Worm (Caenorhabditis elegans): ENCODE results near the gene thk-1.

thk-1 gene

ce11 chrIV:10281482-10281881 lies at the start of gene thk-1:
TSS of gene thk-1 (minus strand) at chrIV:10281582.
- TF ChIP-seq pqm-1 (tag; optimal IDR thresholded peaks at IDR 0.05): peak; percentile 15
- TF ChIP-seq nhr-67 (tag; optimal IDR thresholded peaks at IDR 0.05): no peak
- TF ChIP-seq nhr-23 (tag; optimal IDR thresholded peaks at IDR 0.05): no peak
- no peak for TF ChIP-seq daf-12 (tag; optimal IDR thresholded peaks at IDR 0.05)
- TF ChIP-seq lsy-12 (tag; optimal IDR thresholded peaks at IDR 0.05): no peak
- no peak for TF ChIP-seq mdl-1 (tag; optimal IDR thresholded peaks at IDR 0.05)
- no peak for TF ChIP-seq ceh-82 (tag; optimal IDR thresholded peaks at IDR 0.05)
- no peak for TF ChIP-seq zag-1 (tag; optimal IDR thresholded peaks at IDR 0.05)
- no peak for TF ChIP-seq ceh-9 (tag; optimal IDR thresholded peaks at IDR 0.05)
- no peak for TF ChIP-seq R02D3.7 (tag; optimal IDR thresholded peaks at IDR 0.05)
- no peak for TF ChIP-seq nhr-25 (tag; optimal IDR thresholded peaks at IDR 0.05)
- TF ChIP-seq fkh-10 (GFP tag; optimal IDR thresholded peaks at IDR 0.05): no peak
- TF ChIP-seq unc-62 (GFP tag; optimal IDR thresholded peaks at IDR 0.05): no peak
- TF ChIP-seq ceh-28 (tag; optimal IDR thresholded peaks at IDR 0.05): no peak
- peak; percentile 42 for TF ChIP-seq elt-2 (tag; optimal IDR thresholded peaks at IDR 0.05)
- no peak for TF ChIP-seq sea-2 (GFP tag; optimal IDR thresholded peaks at IDR 0.05)
- no peak for TF ChIP-seq nhr-76 (tag; optimal IDR thresholded peaks at IDR 0.05)

ce11 chrIV:10330962-10331361 lies 49.6 kb upstream of the thk-1 start:
- TF ChIP-seq nhr-23 (tag; optimal IDR thresholded peaks at IDR 0.05) (no peak), pqm-1 (tag; optimal IDR thresholded peaks at IDR 0.05) (peak; percentile 6), nhr-12 (tag; optimal IDR thresholded peaks at IDR 0.05) (no peak), nhr-77 (tag; optimal IDR thresholded peaks at IDR 0.05) (no peak), ztf-11 (tag; optimal IDR thresholded peaks at IDR 0.05) (no peak), skn-1 (tag; optimal IDR thresholded peaks at IDR 0.05) (no peak), hmg-11 (tag; optimal IDR thresholded peaks at IDR 0.05) (peak; percentile 38), ceh-82 (tag; optimal IDR thresholded peaks at IDR 0.05) (no peak), mml-1 (tag; optimal IDR thresholded peaks at IDR 0.05) (no peak), tbx-2 (tag; optimal IDR thresholded peaks at IDR 0.05) (no peak), fos-1 (tag; optimal IDR thresholded peaks at IDR 0.05) (no peak), ceh-16 (tag; optimal IDR thresholded peaks at IDR 0.05) (no peak), nhr-28 (tag; optimal IDR thresholded peaks at IDR 0.05) (no peak), ZK546.5 (tag; optimal IDR thresholded peaks at IDR 0.05) (no peak), ceh-28 (tag; optimal IDR thresholded peaks at IDR 0.05) (no peak), lin-39 (tag; optimal IDR thresholded peaks at IDR 0.05) (no peak), fkh-10 (GFP tag; optimal IDR thresholded peaks at IDR 0.05) (no peak), lin-15B (tag; optimal IDR thresholded peaks at IDR 0.05) (no peak), ztf-4 (tag; optimal IDR thresholded peaks at IDR 0.05) (no peak), eor-1 (tag; optimal IDR thresholded peaks at IDR 0.05) (no peak), lsy-12 (tag; optimal IDR thresholded peaks at IDR 0.05) (no peak), egl-27 (tag; optimal IDR thresholded peaks at IDR 0.05) (no peak), sea-2 (GFP tag; optimal IDR thresholded peaks at IDR 0.05) (no peak), aly-2 (tag; optimal IDR thresholded peaks at IDR 0.05) (no peak), nhr-76 (tag; optimal IDR thresholded peaks at IDR 0.05) (no peak), nhr-67 (tag; optimal IDR thresholded peaks at IDR 0.05) (no peak), R02D3.7 (tag; optimal IDR thresholded peaks at IDR 0.05) (no peak), nhr-25 (tag; optimal IDR thresholded peaks at IDR 0.05) (peak; percentile 27), ceh-9 (tag; optimal IDR thresholded peaks at IDR 0.05) (no peak), pha-4 (tag; optimal IDR thresholded peaks at IDR 0.05) (no peak), jun-1 (tag; optimal IDR thresholded peaks at IDR 0.05) (no peak), unc-62 (GFP tag; optimal IDR thresholded peaks at IDR 0.05) (no peak), elt-3 (tag; optimal IDR thresholded peaks at IDR 0.05) (peak in 2 of 3 experiments; percentile 57 to 93), elt-1 (tag; optimal IDR thresholded peaks at IDR 0.05) (no peak), fkh-2 (tag; optimal IDR thresholded peaks at IDR 0.05) (no peak), egl-5 (tag; optimal IDR thresholded peaks at IDR 0.05) (no peak), daf-12 (tag; optimal IDR thresholded peaks at IDR 0.05) (no peak), unc-39 (tag; optimal IDR thresholded peaks at IDR 0.05) (no peak), zag-1 (tag; optimal IDR thresholded peaks at IDR 0.05) (no peak), ama-1 (optimal IDR thresholded peaks at IDR 0.05) (no peak), nhr-43 (tag; optimal IDR thresholded peaks at IDR 0.05; ENCODE audit: poor library complexity, severe bottlenecking) (no peak), snpc-4 (tag; optimal IDR thresholded peaks at IDR 0.05) (no peak), mdl-1 (tag; optimal IDR thresholded peaks at IDR 0.05) (no peak), elt-2 (tag; optimal IDR thresholded peaks at IDR 0.05) (peak; percentile 81), nhr-237 (tag; optimal IDR thresholded peaks at IDR 0.05) (no peak), nfya-1 (tag; optimal IDR thresholded peaks at IDR 0.05; ENCODE audit: insufficient read depth) (peak; percentile 2), nhr-11 (tag; optimal IDR thresholded peaks at IDR 0.05) (no peak)

Measured in whole organism, L3 larva.